Fruit fly (Drosophila melanogaster) whole organism, embryonic: ENCODE data around the gene CG17572.
A peak's percentile ranks its signal among the peaks of the same experiment; 100 is the strongest.

Source experiments
- CG10979 ChIP-seq: fragments of 200-800 bp; sonication (Bioruptor generic); optimal IDR thresholded peaks from 2 replicates; lab custom pipeline; 2018; ENCODE audit warnings: missing biosample characterization, mild to moderate bottlenecking, missing genetic modification characterization, moderate library complexity
- CG11093 ChIP-seq: fragments of 200-800 bp; sonication (Bioruptor generic); IDR thresholded peaks from 3 replicates; pipeline ENCODE4 v1.3.6; 2022; ENCODE audit warnings: missing biosample characterization, missing genetic modification characterization
- CG11247 ChIP-seq: fragments of 200-800 bp; sonication (Bioruptor generic); IDR thresholded peaks from 2 replicates; pipeline ENCODE4 v1.3.6; 2022; ENCODE audit warnings: missing biosample characterization, missing genetic modification characterization
- CG12219 ChIP-seq: fragments of 200-800 bp; sonication (Bioruptor generic); optimal IDR thresholded peaks from 3 replicates; lab custom pipeline; 2018; ENCODE audit warnings: missing biosample characterization, mild to moderate bottlenecking, missing genetic modification characterization
- CG12769 ChIP-seq: fragments of 200-800 bp; sonication (Bioruptor generic); optimal IDR thresholded peaks from 2 replicates; lab custom pipeline; 2019; ENCODE audit warnings: missing biosample characterization, mild to moderate bottlenecking, missing genetic modification characterization, moderate library complexity
- CG13894 ChIP-seq: fragments of 200-800 bp; sonication (Bioruptor generic); optimal IDR thresholded peaks from 3 replicates; lab custom pipeline; 2018; ENCODE audit warnings: missing biosample characterization, mild to moderate bottlenecking, missing genetic modification characterization, moderate library complexity
- CG18476 ChIP-seq: fragments of 200-800 bp; sonication (Bioruptor generic); optimal IDR thresholded peaks from 2 replicates; lab custom pipeline; 2016; ENCODE audit warnings: missing biosample characterization, mild to moderate bottlenecking, missing genetic modification characterization
- CG18764 ChIP-seq: fragments of 200-800 bp; sonication (Bioruptor generic); optimal IDR thresholded peaks from 3 replicates; lab custom pipeline; 2016; ENCODE audit warnings: missing biosample characterization, missing genetic modification characterization
- CG30020 ChIP-seq: fragments of 200-800 bp; optimal IDR thresholded peaks from 2 replicates; lab custom pipeline; 2019; ENCODE audit warnings: missing biosample characterization, mild to moderate bottlenecking, missing genetic modification characterization, moderate library complexity
- CG3281 ChIP-seq: fragments of 200-800 bp; sonication (Bioruptor generic); optimal IDR thresholded peaks from 3 replicates; lab custom pipeline; 2017; ENCODE audit warnings: missing biosample characterization, mild to moderate bottlenecking, missing genetic modification characterization
- CG3847 ChIP-seq: fragments of 200-800 bp; sonication (Bioruptor generic); IDR thresholded peaks from 2 replicates; pipeline ENCODE4 v1.3.6; 2022; ENCODE audit warnings: missing biosample characterization, missing genetic modification characterization
- CG6175 ChIP-seq: fragments of 200-800 bp; sonication (Bioruptor generic); IDR thresholded peaks from 3 replicates; pipeline ENCODE4 v1.3.6; 2022; ENCODE audit warnings: missing biosample characterization, missing genetic modification characterization
- CG6272 ChIP-seq: fragments of 200-800 bp; sonication (Bioruptor generic); IDR thresholded peaks from 2 replicates; pipeline ENCODE4 v1.3.6; 2022; ENCODE audit warnings: missing biosample characterization, missing genetic modification characterization
- CG9797 ChIP-seq: fragments of 200-800 bp; sonication (Bioruptor generic); optimal IDR thresholded peaks from 3 replicates; lab custom pipeline; 2018; ENCODE audit warnings: missing biosample characterization, mild to moderate bottlenecking, missing genetic modification characterization
- CG9932 ChIP-seq: fragments of 200-800 bp; sonication (Bioruptor generic); IDR thresholded peaks from 2 replicates; pipeline ENCODE4 v1.3.6; 2022; ENCODE audit warnings: missing biosample characterization, missing genetic modification characterization
- Fer1 ChIP-seq: fragments of 200-800 bp; sonication (Bioruptor generic); optimal IDR thresholded peaks from 2 replicates; lab custom pipeline; 2017; ENCODE audit warnings: missing biosample characterization, mild to moderate bottlenecking, missing genetic modification characterization
- H2.0 ChIP-seq: fragments of 200-800 bp; sonication (Bioruptor generic); IDR thresholded peaks from 2 replicates; pipeline ENCODE4 v1.3.6; 2022; ENCODE audit warnings: missing biosample characterization, missing genetic modification characterization
- HLHmδ ChIP-seq: fragments of 200-800 bp; sonication (Bioruptor generic); optimal IDR thresholded peaks from 2 replicates; lab custom pipeline; 2018; ENCODE audit warnings: missing biosample characterization, mild to moderate bottlenecking, missing genetic modification characterization, moderate library complexity
- Hr3 ChIP-seq: fragments of 200-800 bp; sonication (Bioruptor generic); optimal IDR thresholded peaks from 3 replicates; lab custom pipeline; 2016; ENCODE audit warnings: missing biosample characterization, missing genetic modification characterization
- Hr78 ChIP-seq, 2 experiments: fragments of 200-800 bp in 1 of 2; fragments of >200 bp in 1 of 2; sonication (Bioruptor generic) in 1 of 2; optimal IDR thresholded peaks; 2 replicates each; lab custom pipeline; 2017 to 2019; ENCODE audit warnings: missing biosample characterization in 2 of 2, missing genetic modification characterization in 2 of 2, mild to moderate bottlenecking in 1 of 2, moderate library complexity in 1 of 2
- Lhr ChIP-seq: fragments of 200-800 bp; sonication (Bioruptor generic); optimal IDR thresholded peaks from 3 replicates; lab custom pipeline; 2017; ENCODE audit warnings: mild to moderate bottlenecking, missing biosample characterization, missing genetic modification reagents, missing genetic modification characterization
- Mrtf ChIP-seq: fragments of 200-800 bp; sonication (Bioruptor generic); IDR thresholded peaks from 3 replicates; pipeline ENCODE4 v1.3.6; 2022; ENCODE audit warnings: missing biosample characterization, missing genetic modification characterization
- NC2β ChIP-seq: fragments of 200-800 bp; sonication (Bioruptor generic); optimal IDR thresholded peaks from 2 replicates; lab custom pipeline; 2016; ENCODE audit warnings: missing biosample characterization, missing genetic modification characterization
- Nf-YC ChIP-seq: fragments of 200-800 bp; optimal IDR thresholded peaks from 3 replicates; lab custom pipeline; 2019; ENCODE audit warnings: missing biosample characterization, mild to moderate bottlenecking, missing genetic modification characterization, moderate library complexity
- Optix ChIP-seq: fragments of 200-800 bp; sonication (Bioruptor generic); IDR thresholded peaks from 3 replicates; pipeline ENCODE4 v1.3.6; 2022; ENCODE audit warnings: missing biosample characterization, missing genetic modification characterization
- Pdp1 ChIP-seq, 2 experiments: fragments of 200-800 bp; sonication (Bioruptor generic); optimal IDR thresholded peaks; 3 replicates each; lab custom pipeline; 2016; ENCODE audit warnings: missing biosample characterization in 2 of 2, missing genetic modification characterization in 2 of 2, mild to moderate bottlenecking in 1 of 2, moderate library complexity in 1 of 2
- Stat92E ChIP-seq, 3 experiments: fragments of >200 bp in 2 of 3; fragments of 200-800 bp in 1 of 3; sonication (Bioruptor generic) in 1 of 3; optimal IDR thresholded peaks; 2 replicates each; lab custom pipeline; 2017 to 2019; ENCODE audit warnings: missing biosample characterization in 3 of 3, missing genetic modification characterization in 3 of 3, mild to moderate bottlenecking in 1 of 3, moderate library complexity in 1 of 3
- abd-A ChIP-seq: fragments of 200-800 bp; sonication (Bioruptor generic); optimal IDR thresholded peaks from 3 replicates; lab custom pipeline; 2019; ENCODE audit warnings: missing biosample characterization, mild to moderate bottlenecking, missing genetic modification characterization, moderate library complexity
- bbx ChIP-seq: fragments of 200-800 bp; sonication (Bioruptor generic); IDR thresholded peaks from 2 replicates; pipeline ENCODE4 v1.3.6; 2022; ENCODE audit warnings: missing biosample characterization, missing genetic modification characterization; ENCODE audit not compliant: partially characterized antibody
- bigmax ChIP-seq: fragments of 200-800 bp; sonication (Bioruptor generic); optimal IDR thresholded peaks from 2 replicates; lab custom pipeline; 2018; ENCODE audit warnings: missing biosample characterization, mild to moderate bottlenecking, missing genetic modification characterization
- cas ChIP-seq: fragments of 200-800 bp; sonication (Bioruptor generic); IDR thresholded peaks from 2 replicates; pipeline ENCODE4 v1.3.6; 2022; ENCODE audit warnings: missing biosample characterization, missing genetic modification characterization
- cg ChIP-seq: fragments of 200-800 bp; sonication (Bioruptor generic); optimal IDR thresholded peaks from 3 replicates; lab custom pipeline; 2019; ENCODE audit warnings: missing biosample characterization, mild to moderate bottlenecking, missing genetic modification characterization, moderate library complexity
- chinmo ChIP-seq: fragments of 200-800 bp; sonication (Bioruptor generic); IDR thresholded peaks from 4 replicates; pipeline ENCODE4 v1.3.6; 2022; ENCODE audit warnings: missing biosample characterization, missing genetic modification characterization; ENCODE audit not compliant: partially characterized antibody
- crol ChIP-seq: fragments of 200-800 bp; sonication (Bioruptor generic); IDR thresholded peaks from 2 replicates; pipeline ENCODE4 v1.3.6; 2022; ENCODE audit warnings: missing biosample characterization, missing genetic modification characterization
- ewg ChIP-seq: fragments of 200-800 bp; sonication (Bioruptor generic); optimal IDR thresholded peaks from 3 replicates; lab custom pipeline; 2017; ENCODE audit warnings: mild to moderate bottlenecking, missing biosample characterization, missing genetic modification reagents, missing genetic modification characterization
- ftz-f1 ChIP-seq: fragments of 200-800 bp; sonication (Bioruptor generic); optimal IDR thresholded peaks from 2 replicates; lab custom pipeline; 2016; ENCODE audit warnings: missing biosample characterization, missing genetic modification characterization
- gce ChIP-seq: fragments of 200-800 bp; sonication (Bioruptor generic); IDR thresholded peaks from 3 replicates; pipeline ENCODE4 v1.3.6; 2022; ENCODE audit warnings: missing biosample characterization, missing genetic modification characterization
- grn ChIP-seq: fragments of 200-800 bp; sonication (Bioruptor generic); optimal IDR thresholded peaks from 3 replicates; lab custom pipeline; 2017; ENCODE audit warnings: missing biosample characterization, missing genetic modification characterization
- ham ChIP-seq: fragments of 200-800 bp; sonication (Bioruptor generic); IDR thresholded peaks from 2 replicates; pipeline ENCODE4 v1.3.6; 2022; ENCODE audit warnings: missing biosample characterization, missing genetic modification characterization
- pros ChIP-seq: fragments of 200-800 bp; sonication (Bioruptor generic); optimal IDR thresholded peaks from 3 replicates; lab custom pipeline; 2019; ENCODE audit warnings: missing biosample characterization, mild to moderate bottlenecking, missing genetic modification characterization, moderate library complexity
- scrt ChIP-seq: fragments of 200-800 bp; sonication (Bioruptor generic); optimal IDR thresholded peaks from 2 replicates; lab custom pipeline; 2018; ENCODE audit warnings: missing biosample characterization, mild to moderate bottlenecking, missing genetic modification characterization, moderate library complexity
- sd ChIP-seq: fragments of 200-800 bp; sonication (Bioruptor generic); optimal IDR thresholded peaks from 3 replicates; lab custom pipeline; 2018; ENCODE audit warnings: missing biosample characterization, mild to moderate bottlenecking, missing genetic modification characterization, moderate library complexity
- sens ChIP-seq: fragments of 200-800 bp; sonication (Bioruptor generic); peaks from one replicate; lab custom pipeline; 2016; ENCODE audit warnings: missing biosample characterization, missing genetic modification characterization
- sens-2 ChIP-seq: fragments of 200-800 bp; sonication (Bioruptor generic); IDR thresholded peaks from 2 replicates; pipeline ENCODE4 v1.3.6; 2022; ENCODE audit warnings: missing biosample characterization, missing genetic modification characterization
- seq ChIP-seq: fragments of 200-800 bp; sonication (Bioruptor generic); IDR thresholded peaks from 2 replicates; pipeline ENCODE4 v1.3.6; 2022; ENCODE audit warnings: missing biosample characterization, missing genetic modification characterization
- sim ChIP-seq: fragments of 200-800 bp; sonication (Bioruptor generic); IDR thresholded peaks from 2 replicates; pipeline ENCODE4 v1.3.6; 2022; ENCODE audit warnings: missing biosample characterization, missing genetic modification characterization
- slbo ChIP-seq: fragments of 200-800 bp; sonication (Bioruptor generic); IDR thresholded peaks from 2 replicates; pipeline ENCODE4 v1.3.6; 2022; ENCODE audit warnings: missing biosample characterization, missing genetic modification characterization
- sob ChIP-seq: fragments of 200-800 bp; sonication (Bioruptor generic); IDR thresholded peaks from 2 replicates; pipeline ENCODE4 v1.3.6; 2022; ENCODE audit warnings: missing biosample characterization, missing genetic modification characterization
- sqz ChIP-seq: fragments of 200-800 bp; sonication (Bioruptor generic); optimal IDR thresholded peaks from 3 replicates; lab custom pipeline; 2018; ENCODE audit warnings: missing biosample characterization, mild to moderate bottlenecking, missing genetic modification characterization
- tin ChIP-seq: fragments of 200-800 bp; sonication (Bioruptor generic); optimal IDR thresholded peaks from 3 replicates; lab custom pipeline; 2016; ENCODE audit warnings: missing biosample characterization, missing genetic modification characterization
- vnd ChIP-seq: fragments of 200-800 bp; sonication (Bioruptor generic); IDR thresholded peaks from 3 replicates; pipeline ENCODE4 v1.3.6; 2022; ENCODE audit warnings: missing biosample characterization, missing genetic modification characterization; ENCODE audit not compliant: partially characterized antibody
- wor ChIP-seq: fragments of 200-800 bp; sonication (Bioruptor generic); IDR thresholded peaks from 2 replicates; pipeline ENCODE4 v1.3.6; 2022; ENCODE audit warnings: missing biosample characterization, missing genetic modification characterization

The CG17572 gene

dm6 chr2L:19096361-19096760 is 22.4 kb upstream of the CG17572 start (continued):
- no peak for TF ChIP-seq cas (GFP tag; lab: Robert Waterston, UW)
- TF ChIP-seq grn (GFP tag; lab: Kevin White, UChicago) = peak; percentile 80
- no peak for TF ChIP-seq tin
- TF ChIP-seq CG9932 (GFP tag; lab: Robert Waterston, UW) = no peak
- no peak for TF ChIP-seq slbo (GFP tag; lab: Robert Waterston, UW)
- TF ChIP-seq NC2β (GFP tag; lab: Kevin White, UChicago) = no peak
- TF ChIP-seq ftz-f1 (GFP tag; lab: Kevin White, UChicago) = no peak
- TF ChIP-seq Optix (GFP tag; lab: Robert Waterston, UW) = no peak
- TF ChIP-seq bigmax (GFP tag; lab: Kevin White, UChicago) = no peak
- no peak for TF ChIP-seq sob (GFP tag; lab: Robert Waterston, UW)
- TF ChIP-seq wor = no peak
- no peak for TF ChIP-seq CG13894 (tag; lab: Kevin White, UChicago)
- no peak for TF ChIP-seq sim
- TF ChIP-seq bbx (GFP tag; lab: Robert Waterston, UW) = no peak
- TF ChIP-seq ham (GFP tag; lab: Robert Waterston, UW) = no peak
- no peak for TF ChIP-seq CG18764 (GFP tag; lab: Kevin White, UChicago)
- no peak for TF ChIP-seq Lhr (GFP tag; lab: Kevin White, UChicago)
- peak; percentile 71 for TF ChIP-seq sens-2
- no peak for TF ChIP-seq CG12219
- peak; percentile 80 for TF ChIP-seq sens
- no peak for TF ChIP-seq CG11247 (GFP tag; lab: Robert Waterston, UW)
- TF ChIP-seq Hr78 (GFP tag; optimal IDR thresholded peaks at IDR 0.05; lab: Kevin White, UChicago) = peak in 1 of 2 experiments; percentile 55
- no peak for TF ChIP-seq Fer1 (GFP tag; lab: Kevin White, UChicago)
- TF ChIP-seq ewg = no peak
- no peak for TF ChIP-seq CG6175 (GFP tag; lab: Robert Waterston, UW)
- no peak for TF ChIP-seq sqz (GFP tag; lab: Kevin White, UChicago)
- TF ChIP-seq pros = no peak
- no peak for TF ChIP-seq H2.0
- peak; percentile 62 for TF ChIP-seq sd (tag; lab: Kevin White, UChicago)
- no peak for TF ChIP-seq Stat92E (GFP tag; optimal IDR thresholded peaks at IDR 0.05; lab: Kevin White, UChicago)
- TF ChIP-seq cg = peak; percentile 7
- no peak for TF ChIP-seq scrt (GFP tag; lab: Kevin White, UChicago)
- TF ChIP-seq CG12769 (tag; lab: Kevin White, UChicago) = peak; percentile 20
- peak in 1 of 2 experiments; percentile 90 for TF ChIP-seq Pdp1 (GFP tag; optimal IDR thresholded peaks at IDR 0.05; lab: Kevin White, UChicago)
- TF ChIP-seq Hr3 (GFP tag; lab: Kevin White, UChicago) = no peak
- no peak for TF ChIP-seq CG30020 (tag; lab: Kevin White, UChicago)
- TF ChIP-seq vnd = peak; percentile 82
- TF ChIP-seq gce (GFP tag; lab: Robert Waterston, UW) = 0 out of 3 replicates have a peak, but pooled peaks have one; percentile 27
- TF ChIP-seq CG18476 = no peak
- no peak for TF ChIP-seq CG6272 (GFP tag; lab: Robert Waterston, UW)
- no peak for TF ChIP-seq CG10979 (tag; lab: Kevin White, UChicago)
- no peak for TF ChIP-seq CG3847 (GFP tag; lab: Robert Waterston, UW)

dm6 chr2L:19093868-19094267 is 19.9 kb upstream of the CG17572 start:
- TF ChIP-seq HLHmδ (GFP tag; lab: Kevin White, UChicago) = no peak
- TF ChIP-seq CG9797 (GFP tag; lab: Kevin White, UChicago) = no peak
- TF ChIP-seq sqz (GFP tag; lab: Kevin White, UChicago) = no peak
- no peak for TF ChIP-seq CG3281 (GFP tag; lab: Kevin White, UChicago)
- peak; percentile 42; the same call in 1 of the 2 replicates for TF ChIP-seq seq
- TF ChIP-seq Nf-YC = peak; percentile 74
- 0 out of 3 replicates have a peak, but pooled peaks have one; percentile 13 for TF ChIP-seq Mrtf (GFP tag; lab: Robert Waterston, UW)
- peak; percentile 13 for TF ChIP-seq CG13894 (tag; lab: Kevin White, UChicago)
- peak; percentile 93 for TF ChIP-seq abd-A
- 0 out of 2 replicates have a peak, but pooled peaks have one; percentile 8 for TF ChIP-seq crol
- 0 out of 3 replicates have a peak, but pooled peaks have one; percentile 25 for TF ChIP-seq CG11093 (GFP tag; lab: Robert Waterston, UW)
- 0 out of 4 replicates have a peak, but pooled peaks have one; percentile 12 for TF ChIP-seq chinmo (GFP tag; lab: Robert Waterston, UW)
